Worm (Caenorhabditis elegans) whole organism, L4 larva: Measurements from ENCODE around the gene Y54G2A.36.

Experiments used
- dpl-1 ChIP-seq: fragments of 150-350 bp; optimal IDR thresholded peaks from 2 replicates; lab custom pipeline; 2014; ENCODE audit warnings: missing biosample characterization, missing genetic modification reagents, missing genetic modification characterization
- egl-43 ChIP-seq: fragments of 200-800 bp; sonication (Bioruptor generic); IDR thresholded peaks from 2 replicates; pipeline ENCODE4 v1.3.6; 2022; ENCODE audit warnings: missing genetic modification reagents, missing genetic modification characterization, missing compliant biosample characterization
- lin-1 ChIP-seq: fragments of 200-800 bp; sonication (Bioruptor generic); IDR thresholded peaks from 2 replicates; pipeline ENCODE4 v1.3.6; 2022; ENCODE audit warnings: missing genetic modification reagents, missing genetic modification characterization, missing compliant biosample characterization
- lin-29 ChIP-seq: fragments of 200-800 bp; sonication (Bioruptor generic); IDR thresholded peaks from 2 replicates; pipeline ENCODE4 v1.3.6; 2022; ENCODE audit warnings: missing genetic modification reagents, missing genetic modification characterization, missing compliant biosample characterization
- madf-5 ChIP-seq, 2 experiments: fragments of 200-800 bp; sonication (Bioruptor generic); IDR thresholded peaks; 2 replicates each; pipeline ENCODE4 v1.3.6; 2022; ENCODE audit warnings: missing compliant biosample characterization in 2 of 2, missing genetic modification characterization in 2 of 2
- nhr-237 ChIP-seq: sonication (generic microtip); optimal IDR thresholded peaks from 2 replicates; lab custom pipeline; 2017; ENCODE audit warnings: missing biosample characterization, missing genetic modification characterization
- nhr-28 ChIP-seq: fragments of 150-350 bp; optimal IDR thresholded peaks from 2 replicates; lab custom pipeline; 2014; ENCODE audit warnings: missing biosample characterization, missing genetic modification characterization
- snpc-4 ChIP-seq: fragments of 150-350 bp; optimal IDR thresholded peaks from 2 replicates; lab custom pipeline; 2014; ENCODE audit warnings: missing biosample characterization, missing genetic modification characterization
- unc-62 ChIP-seq, 3 experiments: fragments of 150-350 bp in 1 of 3; sonication (generic microtip); optimal IDR thresholded peaks in 2 of 3; peaks in 1 of 3; 1 replicate in 1 of 3; 2 replicates in 2 of 3; lab custom pipeline; 2014 to 2017; ENCODE audit warnings: missing biosample characterization in 3 of 3, missing genetic modification characterization in 3 of 3, missing genetic modification reagents in 3 of 3, missing genotype in 1 of 3

ce11 chrIV:2922196-2922595, 24.7 kb downstream of the Y54G2A.36 start, which contains the start of gene fbxc-45:
- TF ChIP-seq dpl-1 (no peak), nhr-28 (tag; lab: Kevin White, UChicago) (no peak), unc-62 (GFP tag; optimal IDR thresholded peaks at IDR 0.05 in 1 of 2; lab: Kevin White, UChicago) (no peak), unc-62 (tag; optimal IDR thresholded peaks at IDR 0.05; lab: Kevin White, UChicago) (no peak), madf-5 (GFP tag; IDR thresholded peaks at IDR 0.05; lab: Robert Waterston, UW) (no peak), nhr-237 (tag; lab: Kevin White, UChicago) (no peak), snpc-4 (tag; lab: Kevin White, UChicago) (no peak), egl-43 (GFP tag; lab: Robert Waterston, UW) (no peak), lin-29 (no peak), lin-1 (GFP tag; lab: Robert Waterston, UW) (no peak)
